Worm (Caenorhabditis elegans) whole organism, young adult: ENCODE data around the gene ptp-5.2.
A peak's percentile ranks its signal among the peaks of the same experiment; 100 is the strongest.

Experiments
- cebp-2 ChIP-seq: fragments of 200-800 bp; sonication (Bioruptor generic); IDR thresholded peaks from 2 replicates; pipeline ENCODE4 v1.3.6; 2022; ENCODE audit warnings: missing genetic modification characterization, missing compliant biosample characterization
- hlh-26 ChIP-seq: fragments of 200-800 bp; sonication (Bioruptor generic); conservative IDR thresholded peaks from 2 replicates; pipeline ENCODE4 v1.3.6; 2022; ENCODE audit warnings: missing genetic modification reagents, missing genetic modification characterization, missing compliant biosample characterization
- hrde-1 ChIP-seq: sonication (generic microtip); optimal IDR thresholded peaks from 2 replicates; lab custom pipeline; 2016; ENCODE audit warnings: missing genetic modification characterization, mild to moderate bottlenecking, missing compliant biosample characterization, moderate library complexity, missing genotype, missing genetic modification reagents, borderline replicate concordance
- nfya-1 ChIP-seq: sonication (generic microtip); optimal IDR thresholded peaks from 2 replicates; lab custom pipeline; 2017; ENCODE audit warnings: antibody characterized with exemption, missing compliant biosample characterization, missing genetic modification characterization, borderline replicate concordance; ENCODE audit not compliant: insufficient read depth
- nfyb-1 ChIP-seq: fragments of 200-800 bp; sonication (Bioruptor generic); IDR thresholded peaks from 2 replicates; pipeline ENCODE4 v1.3.6; 2022; ENCODE audit warnings: missing genetic modification reagents, missing genetic modification characterization, missing compliant biosample characterization
- nhr-27 ChIP-seq: fragments of 200-800 bp; sonication (Bioruptor generic); optimal IDR thresholded peaks from 2 replicates; lab custom pipeline; 2018; ENCODE audit warnings: mild to moderate bottlenecking, missing genetic modification characterization, moderate library complexity, missing compliant biosample characterization
- pha-4 ChIP-seq: fragments of 150-350 bp; sonication (generic microtip); optimal IDR thresholded peaks from 2 replicates; lab custom pipeline; 2014; ENCODE audit warnings: missing biosample characterization, missing genetic modification reagents, missing genetic modification characterization
- snpc-4 ChIP-seq, 5 experiments: fragments of 150-350 bp in 1 of 5; sonication (generic microtip) in 4 of 5; optimal IDR thresholded peaks; 2 replicates each; lab custom pipeline; 2014 to 2018; ENCODE audit warnings: missing genetic modification characterization in 5 of 5, missing biosample characterization in 3 of 5, antibody characterized with exemption in 2 of 5, mild to moderate bottlenecking in 2 of 5, missing compliant biosample characterization in 2 of 5, missing genotype in 2 of 5, moderate library complexity in 2 of 5, missing genetic modification reagents in 1 of 5
- unc-62 ChIP-seq: fragments of 150-350 bp; optimal IDR thresholded peaks from 2 replicates; lab custom pipeline; 2014; ENCODE audit warnings: missing biosample characterization, missing genetic modification reagents, missing genetic modification characterization
- zfh-2 ChIP-seq: fragments of 200-800 bp; sonication (Bioruptor generic); conservative IDR thresholded peaks from 2 replicates; pipeline ENCODE4 v1.3.6; 2022; ENCODE audit warnings: missing genetic modification reagents, missing genetic modification characterization, missing compliant biosample characterization

DNA sequence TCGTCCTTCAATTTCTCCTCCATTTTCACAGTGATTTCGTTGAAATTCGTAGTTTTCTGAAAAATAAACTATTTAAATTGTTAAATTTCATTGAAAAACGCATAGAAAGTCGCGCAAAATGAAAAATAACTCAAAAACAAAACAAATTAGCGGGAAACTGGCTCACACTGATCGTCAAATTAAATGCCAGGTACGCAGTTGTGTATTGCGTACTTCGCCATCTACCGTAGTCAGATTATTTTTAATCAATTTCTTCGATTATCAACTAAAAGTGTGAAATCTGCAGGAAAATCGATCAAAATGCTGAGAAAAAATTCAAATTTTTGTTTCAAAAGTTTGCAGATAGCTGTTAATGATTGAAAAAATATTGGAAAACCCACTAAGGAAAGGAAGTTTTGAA, 5.8 kb downstream of the ptp-5.2 start, which contains the start of gene Y57G11C.499:
- no peak for TF ChIP-seq nfya-1 (tag; lab: Kevin White, UChicago)
- no peak for TF ChIP-seq unc-62
- no peak for TF ChIP-seq zfh-2 (GFP tag; lab: Robert Waterston, UW)
- no peak for TF ChIP-seq hrde-1 (tag; lab: Kevin White, UChicago)
- TF ChIP-seq hlh-26, result no peak
- peak; percentile 78 for TF ChIP-seq snpc-4 (GFP tag; optimal IDR thresholded peaks at IDR 0.05; lab: Kevin White, UChicago)
- TF ChIP-seq snpc-4 (tag; optimal IDR thresholded peaks at IDR 0.05; lab: Kevin White, UChicago), result peak in 3 of 4 experiments; percentile 89 to 93 (median 91)
- TF ChIP-seq cebp-2 (GFP tag; lab: Robert Waterston, UW), result no peak
- TF ChIP-seq nhr-27, result no peak
- no peak for TF ChIP-seq pha-4
- no peak for TF ChIP-seq nfyb-1
